Worm (Caenorhabditis elegans) whole organism, dauer: ENCODE measurements around the gene F55G11.4.

Experiments used
- unc-62 ChIP-seq: sonication (generic microtip); optimal IDR thresholded peaks from 2 replicates; lab custom pipeline; 2017; ENCODE audit warnings: missing biosample characterization, missing genetic modification reagents, missing genetic modification characterization

The F55G11.4 gene

ce11 chrIV:13021006-13021405, 47.6 kb downstream of the F55G11.4 start:
- no peak for TF ChIP-seq unc-62

ce11 chrIV:13022892-13023291, 49.5 kb downstream of the F55G11.4 start:
- TF ChIP-seq unc-62: no peak
